Worm (Caenorhabditis elegans): ENCODE data around the gene C25F6.8.

DNA sequence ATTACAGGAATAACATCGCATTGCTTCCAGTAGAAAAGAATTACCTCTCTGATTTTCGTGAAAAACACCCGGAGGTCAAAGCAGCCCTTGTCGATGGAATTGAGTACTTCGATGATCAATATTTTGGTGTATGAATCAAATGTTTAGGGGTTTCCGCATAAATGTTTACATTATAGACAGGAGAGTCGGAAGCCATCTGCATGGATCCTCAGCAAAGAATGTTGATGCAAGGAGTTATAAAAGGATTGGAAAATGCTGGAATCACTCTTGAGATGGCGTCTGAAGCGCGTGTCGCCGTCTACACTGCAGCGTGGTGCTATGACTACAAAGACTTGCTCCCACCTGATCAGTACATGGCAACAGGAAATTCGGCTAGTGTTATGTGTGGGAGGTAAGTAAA is 33.8 kb upstream of the C25F6.8 start, which contains the start of gene C41A3.2:
- TF ChIP-seq dao-5 (tag; optimal IDR thresholded peaks at IDR 0.05) (no peak), him-1 (tag; optimal IDR thresholded peaks at IDR 0.05) (no peak), W03F9.2 (tag; optimal IDR thresholded peaks at IDR 0.05) (no peak)

Data from whole organism, L4/young adult.